Worm (Caenorhabditis elegans) whole organism, dauer: Measurements from ENCODE around the gene K02G10.5.

Experiments
- unc-62 ChIP-seq: sonication (generic microtip); optimal IDR thresholded peaks from 2 replicates; lab custom pipeline; 2017; ENCODE audit warnings: missing biosample characterization, missing genetic modification reagents, missing genetic modification characterization

K02G10.5 gene

DNA sequence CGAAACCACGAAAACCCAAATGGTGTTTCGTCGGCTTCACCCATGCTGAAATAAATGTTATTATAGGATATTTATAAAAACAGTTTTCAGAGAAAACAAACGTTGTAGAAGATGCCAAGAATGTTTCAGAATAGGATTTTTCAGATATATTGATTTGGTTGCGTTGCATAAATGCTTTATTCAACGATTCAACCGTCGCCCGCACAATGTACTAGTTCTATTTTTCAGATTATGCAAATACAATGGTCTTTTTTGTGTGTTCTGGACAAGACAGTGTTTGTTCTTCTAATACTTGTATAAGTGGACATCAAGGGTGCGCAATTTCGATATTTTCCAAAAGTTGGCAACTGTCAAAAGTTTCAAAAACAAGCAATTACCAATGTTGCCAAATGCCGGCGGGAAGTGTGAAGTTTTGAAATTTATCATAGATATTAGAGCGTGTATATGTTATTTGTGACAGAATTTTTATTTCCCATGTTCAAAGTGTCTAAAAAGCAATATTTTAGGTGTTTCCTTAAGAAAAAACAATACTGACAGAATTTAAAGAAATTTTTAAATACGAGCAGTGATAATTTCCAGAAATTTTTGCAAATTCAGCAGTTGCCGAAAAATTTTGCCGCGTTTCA is at the start of gene K02G10.5:
K02G10.5 (minus strand) TSS at position 51 of the 626 bp plus-strand sequence.
- TF ChIP-seq unc-62 (GFP tag; lab: Kevin White, UChicago), result no peak

ce11 chrX:4740630-4741029 is 49.6 kb upstream of the K02G10.5 start:
- no peak for TF ChIP-seq unc-62 (GFP tag; lab: Kevin White, UChicago)

ce11 chrX:4732752-4733151 is 41.8 kb upstream of the K02G10.5 start, which contains the start of gene aman-1:
Gene aman-1, plus strand, starts transcription at chrX:4733095.
- no peak for TF ChIP-seq unc-62 (GFP tag; lab: Kevin White, UChicago)

DNA sequence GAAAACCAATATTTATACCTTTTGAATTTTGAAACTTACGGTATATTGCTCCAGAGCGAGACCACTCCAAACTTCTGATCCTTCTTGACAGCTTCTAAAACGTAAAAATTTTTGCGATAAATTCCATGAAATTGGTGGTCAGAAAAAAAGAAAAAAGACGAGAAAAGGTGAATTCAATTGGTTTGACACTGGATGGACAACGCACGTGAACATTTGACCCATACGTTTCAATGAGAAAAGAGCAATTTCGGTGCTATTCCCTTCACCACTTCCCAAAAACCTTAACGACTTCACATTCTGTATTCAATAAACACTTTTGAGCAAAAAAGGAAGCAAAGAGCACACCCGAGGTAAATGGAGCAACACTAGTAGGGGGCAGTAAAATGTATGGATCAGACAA is 36.4 kb upstream of the K02G10.5 start, which contains the start of gene acc-3:
acc-3 (minus strand) TSS at position 101 of the 400 bp plus-strand sequence.
- TF ChIP-seq unc-62 (GFP tag; lab: Kevin White, UChicago), result no peak

ce11 chrX:4720603-4721529 is 29.9 kb upstream of the K02G10.5 start, which contains the start of gene F55D10.4:
Gene F55D10.4, minus strand, starts transcription at chrX:4720653.
- TF ChIP-seq unc-62 (GFP tag; lab: Kevin White, UChicago), result no peak

DNA sequence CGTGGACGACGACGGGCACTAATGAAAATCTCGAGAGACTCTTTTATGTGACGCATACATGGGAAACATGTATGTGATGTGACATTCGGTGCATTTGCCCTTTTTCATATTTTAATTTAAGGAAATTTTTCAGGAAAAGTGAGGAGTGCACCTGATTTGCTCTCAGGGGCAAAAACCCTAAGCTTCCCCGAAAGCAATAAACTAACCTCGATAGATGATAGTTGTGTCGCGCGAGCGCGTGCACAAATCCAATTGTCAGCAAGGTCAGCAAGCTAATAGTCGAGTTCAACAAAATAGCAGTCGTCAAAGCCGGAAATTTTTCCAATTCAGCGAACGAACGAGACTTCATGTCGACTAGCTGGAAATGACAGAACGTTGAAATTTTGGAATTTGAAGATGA is 27.1 kb upstream of the K02G10.5 start:
- no peak for TF ChIP-seq unc-62 (GFP tag; lab: Kevin White, UChicago)

ce11 chrX:4715107-4715506 is 24.1 kb upstream of the K02G10.5 start, which contains the start of gene rpl-25.1:
Gene rpl-25.1, plus strand, starts transcription at chrX:4715178.
- TF ChIP-seq unc-62 (GFP tag; lab: Kevin White, UChicago), result no peak

ce11 chrX:4711698-4712329 is 20.8 kb upstream of the K02G10.5 start, which contains the start of the genes dnj-14 and glit-1:
Gene dnj-14, minus strand, starts transcription at chrX:4711748.
Gene glit-1, plus strand, starts transcription at chrX:4712279.
- no peak for TF ChIP-seq unc-62 (GFP tag; lab: Kevin White, UChicago)

DNA sequence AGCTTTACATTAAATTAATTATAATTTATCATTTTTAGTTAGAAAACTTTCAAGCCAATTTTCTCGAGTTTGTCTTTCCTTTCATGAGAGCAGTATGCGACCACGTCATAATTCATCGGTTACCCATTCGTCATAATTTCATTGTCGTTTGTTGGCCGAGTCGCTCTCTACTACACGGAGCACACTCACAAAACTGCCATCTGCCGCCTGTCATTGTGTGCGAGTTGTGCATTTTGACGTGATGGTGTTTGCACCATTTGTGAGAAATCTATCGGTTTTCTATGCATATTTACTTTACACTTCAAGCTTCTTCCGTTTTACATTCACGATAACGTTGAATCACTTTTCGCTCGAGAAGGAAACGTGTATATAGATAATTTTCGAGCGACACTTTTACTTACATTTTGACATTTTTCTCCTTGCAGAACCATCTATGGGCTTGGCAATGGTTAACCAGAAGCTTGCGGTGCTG is 15.8 kb upstream of the K02G10.5 start, which contains the start of gene dhhc-10:
dhhc-10 (plus strand) TSS at position 422 of the 472 bp plus-strand sequence.
- no peak for TF ChIP-seq unc-62 (GFP tag; lab: Kevin White, UChicago)

- no peak for TF ChIP-seq unc-62 (GFP tag; lab: Kevin White, UChicago)
These were observed 14.7 kb upstream of the K02G10.5 start for ce11 chrX:4705666-4706065.

DNA sequence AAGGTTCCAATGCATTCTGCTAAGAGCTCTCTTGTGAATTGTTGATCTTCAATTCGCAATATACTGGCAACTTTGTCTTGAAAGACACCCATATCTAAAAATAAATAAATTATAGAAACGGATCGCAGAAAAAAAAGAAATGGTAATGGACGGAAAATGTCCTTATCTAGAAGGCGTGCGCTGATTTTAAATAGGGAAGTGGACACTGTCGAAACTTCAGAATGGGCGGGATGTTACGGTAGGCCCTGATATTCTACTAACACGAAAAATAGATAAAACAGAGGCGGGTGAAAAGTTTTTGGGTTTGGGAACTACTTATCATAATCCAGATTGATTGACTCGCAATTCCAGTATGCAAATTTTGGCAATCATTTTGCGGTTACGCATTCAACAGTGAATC is 13.9 kb upstream of the K02G10.5 start, which contains the start of gene aqp-8:
aqp-8 (minus strand) TSS at position 101 of the 400 bp plus-strand sequence.
- no peak for TF ChIP-seq unc-62 (GFP tag; lab: Kevin White, UChicago)

DNA sequence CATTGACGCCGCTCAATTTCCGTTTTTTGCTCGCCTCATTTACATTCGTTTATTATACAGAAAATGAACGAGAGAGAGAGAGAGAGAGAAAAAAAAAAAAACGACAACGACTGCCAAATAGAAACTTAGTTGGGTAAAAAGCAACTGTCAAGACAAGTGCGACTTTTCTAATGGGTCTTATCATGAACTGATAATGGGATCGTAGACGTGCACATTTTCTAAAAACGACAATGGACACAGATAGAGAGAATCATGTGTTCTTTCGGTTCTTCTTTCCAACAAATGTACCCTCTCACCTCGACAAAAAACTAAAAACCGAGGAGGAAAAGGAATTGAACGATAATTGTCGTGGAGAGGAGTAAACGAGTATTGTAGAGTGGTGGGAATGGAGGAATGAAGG is 9.1 kb upstream of the K02G10.5 start:
- TF ChIP-seq unc-62 (GFP tag; lab: Kevin White, UChicago), result no peak

ce11 chrX:4699411-4700050 is 8.5 kb upstream of the K02G10.5 start, which contains the start of gene hyl-2:
Gene hyl-2, minus strand, starts transcription at chrX:4699461.
- TF ChIP-seq unc-62 (GFP tag; lab: Kevin White, UChicago), result no peak

DNA sequence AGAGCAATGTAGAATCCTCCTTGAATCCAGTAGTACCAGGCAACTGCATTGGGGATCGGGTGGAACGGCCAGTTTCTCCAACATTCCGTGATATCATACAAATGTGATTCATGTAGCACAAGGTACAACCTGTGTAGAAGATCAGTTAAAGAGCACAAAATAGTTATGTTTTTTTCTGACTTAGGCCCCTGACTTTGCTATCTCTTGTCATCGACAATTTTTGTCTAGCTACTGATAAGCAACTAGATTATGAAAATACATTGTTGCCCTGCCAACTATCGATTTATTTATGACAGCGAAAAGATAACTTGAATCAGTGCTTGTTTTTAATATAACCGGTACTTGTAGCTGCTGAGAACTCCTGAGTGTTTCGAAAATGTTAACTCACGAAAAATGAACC is 7.3 kb upstream of the K02G10.5 start:
- TF ChIP-seq unc-62 (GFP tag; lab: Kevin White, UChicago), result no peak
